Worm (Caenorhabditis elegans) whole organism, L2 larva: ENCODE measurements around the gene dpy-20.

Experiments
- C34F6.9 ChIP-seq: fragments of 150-350 bp; optimal IDR thresholded peaks from 2 replicates; lab custom pipeline; 2014; ENCODE audit warnings: missing biosample characterization, missing genetic modification characterization
- F13H6.1 ChIP-seq: sonication (generic microtip); optimal IDR thresholded peaks from 2 replicates; lab custom pipeline; 2016; ENCODE audit warnings: missing genetic modification characterization, missing compliant biosample characterization
- R02D3.7 ChIP-seq: fragments of 150-350 bp; optimal IDR thresholded peaks from 2 replicates; lab custom pipeline; 2014; ENCODE audit warnings: missing biosample characterization, missing genetic modification characterization
- Y55F3AM.14 ChIP-seq: fragments of 200-800 bp; sonication (Bioruptor generic); optimal IDR thresholded peaks from 2 replicates; lab custom pipeline; 2018; ENCODE audit warnings: mild to moderate bottlenecking, missing genetic modification characterization, missing compliant biosample characterization
- ZK546.5 ChIP-seq: sonication (generic microtip); optimal IDR thresholded peaks from 2 replicates; lab custom pipeline; 2017; ENCODE audit warnings: missing biosample characterization, missing genetic modification characterization
- alr-1 ChIP-seq: fragments of 150-350 bp; optimal IDR thresholded peaks from 2 replicates; lab custom pipeline; 2014; ENCODE audit warnings: missing biosample characterization, missing genetic modification characterization
- aly-2 ChIP-seq: fragments of 150-350 bp; optimal IDR thresholded peaks from 2 replicates; lab custom pipeline; 2014; ENCODE audit warnings: missing biosample characterization, missing genetic modification characterization
- ama-1 ChIP-seq: fragments of 150-350 bp; optimal IDR thresholded peaks from 2 replicates; lab custom pipeline; 2018; ENCODE audit warnings: inconsistent platforms
- blmp-1 ChIP-seq: sonication (generic microtip); optimal IDR thresholded peaks from 2 replicates; lab custom pipeline; 2017; ENCODE audit warnings: missing genetic modification characterization, mild to moderate bottlenecking, missing compliant biosample characterization, antibody characterized with exemption, moderate library complexity; ENCODE audit not compliant: insufficient read depth
- ceh-16 ChIP-seq: fragments of 150-350 bp; optimal IDR thresholded peaks from 2 replicates; lab custom pipeline; 2014; ENCODE audit warnings: missing biosample characterization, missing genetic modification characterization
- ceh-82 ChIP-seq: fragments of 150-350 bp; optimal IDR thresholded peaks from 2 replicates; lab custom pipeline; 2014; ENCODE audit warnings: missing biosample characterization, missing genetic modification characterization
- crh-2 ChIP-seq: sonication (generic microtip); optimal IDR thresholded peaks from 2 replicates; lab custom pipeline; 2017; ENCODE audit warnings: missing biosample characterization, missing genetic modification characterization
- dmd-4 ChIP-seq: sonication (generic microtip); optimal IDR thresholded peaks from 2 replicates; lab custom pipeline; 2017; ENCODE audit warnings: missing biosample characterization, missing genetic modification characterization
- egl-27 ChIP-seq: sonication (generic microtip); optimal IDR thresholded peaks from 3 replicates; lab custom pipeline; 2017; ENCODE audit warnings: missing biosample characterization, missing genetic modification reagents, missing genetic modification characterization
- elt-1 ChIP-seq: fragments of 150-350 bp; optimal IDR thresholded peaks from 2 replicates; lab custom pipeline; 2014; ENCODE audit warnings: missing biosample characterization, missing genetic modification characterization
- elt-3 ChIP-seq: sonication (generic microtip); optimal IDR thresholded peaks from 2 replicates; lab custom pipeline; 2017; ENCODE audit warnings: missing biosample characterization, missing genetic modification characterization
- fos-1 ChIP-seq: fragments of 150-350 bp; optimal IDR thresholded peaks from 2 replicates; lab custom pipeline; 2014; ENCODE audit warnings: missing biosample characterization, missing genetic modification characterization
- gmeb-1 ChIP-seq: fragments of 150-350 bp; optimal IDR thresholded peaks from 2 replicates; lab custom pipeline; 2014; ENCODE audit warnings: missing biosample characterization, missing genetic modification characterization
- lin-11 ChIP-seq: fragments of 150-350 bp; sonication (generic microtip); optimal IDR thresholded peaks from 2 replicates; lab custom pipeline; 2014; ENCODE audit warnings: missing biosample characterization, missing genetic modification characterization, inconsistent platforms, mixed read lengths
- lin-13 ChIP-seq: fragments of 150-350 bp; optimal IDR thresholded peaks from 2 replicates; lab custom pipeline; 2014; ENCODE audit warnings: missing biosample characterization, missing genetic modification reagents, missing genetic modification characterization
- lin-39 ChIP-seq: fragments of 150-350 bp; optimal IDR thresholded peaks from 2 replicates; lab custom pipeline; 2014; ENCODE audit warnings: missing biosample characterization, missing genetic modification reagents, missing genetic modification characterization
- lsy-2 ChIP-seq, 2 experiments: fragments of 150-350 bp in 1 of 2; sonication (generic microtip) in 1 of 2; optimal IDR thresholded peaks; 2 replicates each; lab custom pipeline; 2014 to 2017; ENCODE audit warnings: missing biosample characterization in 2 of 2, missing genetic modification characterization in 2 of 2
- mab-5 ChIP-seq: fragments of 150-350 bp; optimal IDR thresholded peaks from 2 replicates; lab custom pipeline; 2014; ENCODE audit warnings: missing biosample characterization, missing genetic modification characterization
- mbf-1 ChIP-seq: sonication (generic microtip); optimal IDR thresholded peaks from 2 replicates; lab custom pipeline; 2017; ENCODE audit warnings: missing biosample characterization, missing genetic modification characterization
- nhr-10 ChIP-seq: sonication (generic microtip); optimal IDR thresholded peaks from 2 replicates; lab custom pipeline; 2017; ENCODE audit warnings: missing biosample characterization, missing genetic modification characterization
- nhr-129 ChIP-seq: fragments of 150-350 bp; optimal IDR thresholded peaks from 2 replicates; lab custom pipeline; 2014; ENCODE audit warnings: missing biosample characterization, missing genetic modification characterization
- nhr-21 ChIP-seq: fragments of 150-350 bp; optimal IDR thresholded peaks from 2 replicates; lab custom pipeline; 2014; ENCODE audit warnings: missing biosample characterization, missing genetic modification characterization
- nhr-23 ChIP-seq: fragments of 150-350 bp; optimal IDR thresholded peaks from 2 replicates; lab custom pipeline; 2014; ENCODE audit warnings: missing biosample characterization, missing genetic modification reagents, missing genetic modification characterization
- sma-3 ChIP-seq: sonication (generic microtip); optimal IDR thresholded peaks from 2 replicates; lab custom pipeline; 2016; ENCODE audit warnings: missing genetic modification reagents, missing genetic modification characterization, missing compliant biosample characterization
- snpc-4 ChIP-seq: fragments of 150-350 bp; optimal IDR thresholded peaks from 2 replicates; lab custom pipeline; 2014; ENCODE audit warnings: missing biosample characterization, missing genetic modification characterization
- unc-39 ChIP-seq: fragments of 150-350 bp; optimal IDR thresholded peaks from 2 replicates; lab custom pipeline; 2014; ENCODE audit warnings: missing biosample characterization, missing genetic modification characterization
- unc-55 ChIP-seq: fragments of 150-350 bp; sonication (generic microtip); optimal IDR thresholded peaks from 3 replicates; lab custom pipeline; 2014; ENCODE audit warnings: missing biosample characterization, missing genetic modification reagents, missing genetic modification characterization
- zag-1 ChIP-seq: fragments of 150-350 bp; optimal IDR thresholded peaks from 2 replicates; lab custom pipeline; 2014; ENCODE audit warnings: missing biosample characterization, missing genetic modification characterization
- ztf-11 ChIP-seq: sonication (generic microtip); optimal IDR thresholded peaks from 2 replicates; lab custom pipeline; 2017; ENCODE audit warnings: missing biosample characterization, missing genetic modification characterization
- ztf-4 ChIP-seq: fragments of 150-350 bp; optimal IDR thresholded peaks from 2 replicates; lab custom pipeline; 2014; ENCODE audit warnings: missing biosample characterization, missing genetic modification characterization

dpy-20 gene

ce11 chrIV:11742406-11742805 lies 41.8 kb upstream of the dpy-20 start, which contains the start of gene K01A6.5:
K01A6.5 (plus strand) TSS chrIV:11742706.
- TF ChIP-seq sma-3 (GFP tag; lab: Kevin White, UChicago), result no peak
- no peak for TF ChIP-seq alr-1 (tag; lab: Kevin White, UChicago)
- no peak for TF ChIP-seq dmd-4 (tag; lab: Kevin White, UChicago)
- no peak for TF ChIP-seq blmp-1 (tag; lab: Kevin White, UChicago)
- TF ChIP-seq elt-1 (tag; lab: Kevin White, UChicago), result no peak
- TF ChIP-seq elt-3, result no peak
- TF ChIP-seq Y55F3AM.14 (GFP tag; lab: Kevin White, UChicago), result no peak
- TF ChIP-seq ZK546.5 (tag; lab: Kevin White, UChicago), result no peak
- no peak for TF ChIP-seq nhr-129
- TF ChIP-seq zag-1, result no peak
- no peak for TF ChIP-seq nhr-23 (tag; lab: Kevin White, UChicago)
- TF ChIP-seq gmeb-1 (tag; lab: Kevin White, UChicago), result no peak
- no peak for TF ChIP-seq egl-27 (tag; lab: Kevin White, UChicago)
- no peak for TF ChIP-seq R02D3.7 (tag; lab: Kevin White, UChicago)

DNA sequence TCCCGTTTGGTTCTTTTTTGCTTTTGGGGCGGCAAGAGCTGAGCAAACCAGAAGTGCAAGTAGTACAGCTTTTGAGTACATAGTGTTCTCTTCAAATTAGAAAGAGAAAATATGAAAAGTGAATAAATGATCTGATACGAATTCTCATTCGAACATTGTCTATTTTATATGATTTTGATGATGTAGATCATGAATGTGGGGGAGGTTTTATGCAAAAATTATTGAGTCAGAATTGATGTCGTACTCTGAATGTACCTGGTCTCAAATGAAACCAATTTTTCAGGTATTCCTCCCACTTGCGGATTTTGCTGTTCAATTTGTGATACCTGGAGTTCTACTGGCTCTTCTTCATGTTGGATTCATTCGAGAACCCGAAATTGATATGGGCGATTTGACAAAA lies 39.6 kb upstream of the dpy-20 start, which contains the start of gene K01A6.4:
K01A6.4 (minus strand) TSS at position 101 of the 400 bp plus-strand sequence.
- TF ChIP-seq Y55F3AM.14 (GFP tag; lab: Kevin White, UChicago) (no peak), unc-55 (GFP tag; lab: Kevin White, UChicago) (no peak), lin-39 (tag; lab: Kevin White, UChicago) (no peak), gmeb-1 (tag; lab: Kevin White, UChicago) (no peak), C34F6.9 (tag; lab: Kevin White, UChicago) (no peak), mbf-1 (tag; lab: Kevin White, UChicago) (no peak), mab-5 (tag; lab: Kevin White, UChicago) (no peak), egl-27 (tag; lab: Kevin White, UChicago) (no peak), alr-1 (tag; lab: Kevin White, UChicago) (no peak), lin-13 (no peak), fos-1 (tag; lab: Kevin White, UChicago) (no peak)
- TF ChIP-seq, all 48 proteins: peak for 0

- TF ChIP-seq alr-1 (tag; lab: Kevin White, UChicago) (no peak), F13H6.1 (tag; lab: Kevin White, UChicago) (no peak), ZK546.5 (tag; lab: Kevin White, UChicago) (no peak), ztf-4 (tag; lab: Kevin White, UChicago) (no peak), aly-2 (no peak), lin-39 (tag; lab: Kevin White, UChicago) (no peak), lsy-2 (tag; optimal IDR thresholded peaks at IDR 0.05; lab: Kevin White, UChicago) (no peak), mbf-1 (tag; lab: Kevin White, UChicago) (no peak), Y55F3AM.14 (GFP tag; lab: Kevin White, UChicago) (no peak), elt-1 (tag; lab: Kevin White, UChicago) (no peak), egl-27 (tag; lab: Kevin White, UChicago) (no peak), lin-11 (tag; lab: Kevin White, UChicago) (no peak), sma-3 (GFP tag; lab: Kevin White, UChicago) (no peak), C34F6.9 (tag; lab: Kevin White, UChicago) (no peak), zag-1 (no peak), crh-2 (tag; lab: Kevin White, UChicago) (no peak), ama-1 (lab: Kevin White, UChicago) (no peak), elt-3 (no peak)
- TF ChIP-seq, all 48 proteins: peak for 0
These were observed 37.5 kb upstream of the dpy-20 start, which contains the start of gene K01A6.7 for ce11 chrIV:11738092-11738617. K01A6.7 (minus strand) TSS chrIV:11738567.

ce11 chrIV:11737269-11737668 lies 36.6 kb upstream of the dpy-20 start, which contains the start of gene K01A6.8:
K01A6.8 (minus strand) TSS chrIV:11737369.
- TF ChIP-seq snpc-4 (tag; lab: Kevin White, UChicago) (no peak), ceh-82 (tag; lab: Kevin White, UChicago) (no peak), aly-2 (no peak), nhr-21 (tag; lab: Kevin White, UChicago) (no peak), R02D3.7 (tag; lab: Kevin White, UChicago) (no peak), F13H6.1 (tag; lab: Kevin White, UChicago) (no peak)

- TF ChIP-seq sma-3 (GFP tag; lab: Kevin White, UChicago) (no peak), blmp-1 (tag; lab: Kevin White, UChicago) (no peak), unc-55 (GFP tag; lab: Kevin White, UChicago) (no peak), ZK546.5 (tag; lab: Kevin White, UChicago) (no peak), unc-39 (no peak), Y55F3AM.14 (GFP tag; lab: Kevin White, UChicago) (no peak), ztf-4 (tag; lab: Kevin White, UChicago) (no peak), egl-27 (tag; lab: Kevin White, UChicago) (no peak), ceh-16 (tag; lab: Kevin White, UChicago) (no peak), alr-1 (tag; lab: Kevin White, UChicago) (no peak), ztf-11 (tag; lab: Kevin White, UChicago) (no peak), zag-1 (no peak), nhr-10 (tag; lab: Kevin White, UChicago) (no peak)
These were observed 34.4 kb upstream of the dpy-20 start, which contains the start of gene K01A6.6 for ce11 chrIV:11735025-11735424. K01A6.6 (plus strand) TSS chrIV:11735325.
